Worm (Caenorhabditis elegans): Measurements from ENCODE around the gene srt-54.

DNA sequence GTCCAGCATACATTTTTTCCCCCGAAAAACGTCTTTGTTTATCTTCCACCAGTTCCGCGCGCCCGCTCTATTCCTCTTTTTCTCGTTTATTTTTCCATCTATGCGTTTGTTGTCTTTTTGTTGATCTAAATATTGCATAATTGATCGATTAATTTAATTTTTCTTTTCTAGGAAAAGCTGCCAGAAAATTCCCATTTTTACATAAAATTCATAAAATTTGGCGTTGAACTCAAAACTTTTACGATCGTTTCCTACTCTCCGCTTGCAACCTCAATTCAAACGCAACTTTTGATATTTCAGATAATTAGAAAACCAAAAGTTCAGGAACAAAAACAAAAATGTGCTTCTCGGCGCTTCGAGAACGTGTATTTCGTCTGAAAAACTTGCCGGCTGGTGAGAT is 8.2 kb upstream of the srt-54 start, which contains the start of gene C50D2.2:
- no peak for TF ChIP-seq fkh-10 (GFP tag; optimal IDR thresholded peaks at IDR 0.05)
- TF ChIP-seq dmd-4 (tag; optimal IDR thresholded peaks at IDR 0.05; ENCODE audit: borderline replicate concordance), result no peak
- TF ChIP-seq ceh-9 (tag; optimal IDR thresholded peaks at IDR 0.05), result no peak
- no peak for TF ChIP-seq ceh-31 (tag; optimal IDR thresholded peaks at IDR 0.05)
- no peak for TF ChIP-seq C08G9.2 (tag; optimal IDR thresholded peaks at IDR 0.05)
- TF ChIP-seq ceh-18 (tag; optimal IDR thresholded peaks at IDR 0.05), result no peak
- TF ChIP-seq nfya-1 (tag; optimal IDR thresholded peaks at IDR 0.05), result no peak
- TF ChIP-seq nhr-11 (tag; optimal IDR thresholded peaks at IDR 0.05), result no peak
